Worm (Caenorhabditis elegans) whole organism, early embryonic: ENCODE data around the gene Y60C6A.1.

ENCODE experiments used
- B0310.2 ChIP-seq: sonication (generic microtip); optimal IDR thresholded peaks from 2 replicates; lab custom pipeline; 2016; ENCODE audit warnings: mild to moderate bottlenecking, missing genetic modification characterization, missing compliant biosample characterization
- F13C5.2 ChIP-seq: sonication (generic microtip); optimal IDR thresholded peaks from 2 replicates; lab custom pipeline; 2017; ENCODE audit warnings: mild to moderate bottlenecking, missing genetic modification characterization, inconsistent platforms, missing compliant biosample characterization
- ama-1 ChIP-seq: fragments of 150-350 bp; optimal IDR thresholded peaks from 2 replicates; lab custom pipeline; 2014
- ceh-36 ChIP-seq: sonication (generic microtip); optimal IDR thresholded peaks from 2 replicates; lab custom pipeline; 2016; ENCODE audit warnings: missing genetic modification characterization, inconsistent platforms, missing compliant biosample characterization
- flt-1 ChIP-seq: fragments of 200-800 bp; sonication (Bioruptor generic); IDR thresholded peaks from 2 replicates; pipeline ENCODE4 v1.3.6; 2022; ENCODE audit warnings: missing genetic modification characterization, missing compliant biosample characterization
- hmbx-1 ChIP-seq: sonication (generic microtip); optimal IDR thresholded peaks from 2 replicates; lab custom pipeline; 2016; ENCODE audit warnings: mild to moderate bottlenecking, missing genetic modification characterization, missing compliant biosample characterization
- hmg-4 ChIP-seq: fragments of 200-800 bp; sonication (Bioruptor generic); optimal IDR thresholded peaks from 2 replicates; lab custom pipeline; 2018; ENCODE audit warnings: mild to moderate bottlenecking, missing genetic modification characterization, missing compliant biosample characterization
- hnd-1 ChIP-seq: sonication (generic microtip); optimal IDR thresholded peaks from 2 replicates; lab custom pipeline; 2016; ENCODE audit warnings: missing genetic modification characterization, missing compliant biosample characterization
- pes-1 ChIP-seq: fragments of 200-800 bp; sonication (Bioruptor generic); IDR thresholded peaks from 2 replicates; pipeline ENCODE4 v1.3.6; 2022; ENCODE audit warnings: missing genetic modification reagents, missing genetic modification characterization, missing compliant biosample characterization
- scrt-1 ChIP-seq: fragments of 200-800 bp; sonication (Bioruptor generic); IDR thresholded peaks from 2 replicates; pipeline ENCODE4 v1.3.6; 2022; ENCODE audit warnings: missing genetic modification characterization, missing compliant biosample characterization
- sea-1 ChIP-seq: fragments of 200-800 bp; sonication (Bioruptor generic); conservative IDR thresholded peaks from 2 replicates; pipeline ENCODE4 v1.3.6; 2022; ENCODE audit warnings: missing genetic modification characterization, missing compliant biosample characterization
- tbx-11 ChIP-seq: fragments of 200-800 bp; sonication (Bioruptor generic); IDR thresholded peaks from 2 replicates; pipeline ENCODE4 v1.3.6; 2022; ENCODE audit warnings: missing genetic modification characterization, missing compliant biosample characterization
- tbx-37 ChIP-seq: fragments of 200-800 bp; sonication (Bioruptor generic); conservative IDR thresholded peaks from 2 replicates; pipeline ENCODE4 v1.3.6; 2022; ENCODE audit warnings: missing genetic modification reagents, missing genetic modification characterization, missing compliant biosample characterization
- tra-4 ChIP-seq: sonication (generic microtip); optimal IDR thresholded peaks from 2 replicates; lab custom pipeline; 2017; ENCODE audit warnings: missing genetic modification characterization, missing compliant biosample characterization

ce11 chrV:4813825-4814224, 30.4 kb downstream of the Y60C6A.1 start:
- TF ChIP-seq flt-1 (GFP tag; lab: Robert Waterston, UW) (no peak), hnd-1 (no peak), tbx-11 (GFP tag; lab: Robert Waterston, UW) (no peak), pes-1 (GFP tag; lab: Robert Waterston, UW) (no peak), ama-1 (lab: Kevin White, UChicago) (no peak), tbx-37 (no peak), scrt-1 (GFP tag; lab: Robert Waterston, UW) (no peak), B0310.2 (tag; lab: Kevin White, UChicago) (no peak), F13C5.2 (tag; lab: Kevin White, UChicago) (no peak), sea-1 (GFP tag; lab: Robert Waterston, UW) (no peak), tra-4 (tag; lab: Kevin White, UChicago) (no peak), ceh-36 (no peak), hmbx-1 (tag; lab: Kevin White, UChicago) (no peak), hmg-4 (GFP tag; lab: Kevin White, UChicago) (no peak)
